Fruit fly (Drosophila melanogaster): ENCODE data around the gene CG7115.

Gene CG7115

DNA sequence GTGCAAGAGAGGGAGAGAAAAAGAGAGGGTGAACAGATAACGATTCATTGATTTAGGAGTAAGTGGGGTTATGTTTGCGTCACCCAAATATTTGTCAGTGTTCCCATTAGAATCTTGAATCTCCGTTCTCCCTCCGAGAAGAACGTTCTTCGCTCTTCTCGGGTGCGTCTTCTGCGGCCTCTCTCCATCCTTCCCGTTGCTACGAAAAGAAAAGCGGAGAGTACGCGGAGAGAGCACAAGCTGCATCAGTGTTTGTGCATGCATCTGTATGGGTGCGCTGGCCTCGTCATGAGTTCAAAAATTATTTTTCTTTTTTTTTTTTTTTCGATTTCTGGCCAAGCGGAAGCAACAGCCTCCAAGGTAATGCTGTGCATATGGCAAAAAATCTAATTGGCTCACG, 8.0 kb downstream of the CG7115 start (continued):
- TF ChIP-seq CG15269 (tag; optimal IDR thresholded peaks at IDR 0.05): no peak
- TF ChIP-seq sd (tag; optimal IDR thresholded peaks at IDR 0.05): no peak
- TF ChIP-seq BtbVII (GFP tag; optimal IDR thresholded peaks at IDR 0.05): peak; percentile 47
- no peak for TF ChIP-seq CG3163 (GFP tag; optimal IDR thresholded peaks at IDR 0.05)
- TF ChIP-seq usp (GFP tag; optimal IDR thresholded peaks at IDR 0.05): no peak
- TF ChIP-seq Usf (GFP tag; optimal IDR thresholded peaks at IDR 0.05): no peak
- TF ChIP-seq sob (GFP tag; IDR thresholded peaks at IDR 0.05): no peak
- TF ChIP-seq CG4730 (GFP tag; IDR thresholded peaks at IDR 0.05): no peak
- no peak for TF ChIP-seq gce (GFP tag; IDR thresholded peaks at IDR 0.05)
- no peak for TF ChIP-seq CG9437 (GFP tag; optimal IDR thresholded peaks at IDR 0.05)
- peak; percentile 27 for TF ChIP-seq mirr (GFP tag; optimal IDR thresholded peaks at IDR 0.05)
- TF ChIP-seq E2f1 (GFP tag; IDR thresholded peaks at IDR 0.05): no peak
- no peak for TF ChIP-seq CG17186 (GFP tag; optimal IDR thresholded peaks at IDR 0.05)
- no peak for TF ChIP-seq CG8290 (GFP tag; optimal IDR thresholded peaks at IDR 0.05)
- peak in 1 of 2 experiments; percentile 45 for TF ChIP-seq CG8290 (tag; optimal IDR thresholded peaks at IDR 0.05)
- TF ChIP-seq CG10565 (GFP tag; optimal IDR thresholded peaks at IDR 0.05): no peak
- no peak for TF ChIP-seq CG12744 (GFP tag; optimal IDR thresholded peaks at IDR 0.05)
- TF ChIP-seq ssp (GFP tag; IDR thresholded peaks at IDR 0.05): no peak
- no peak for TF ChIP-seq CG2116 (GFP tag; optimal IDR thresholded peaks at IDR 0.05)
- TF ChIP-seq ap (GFP tag; IDR thresholded peaks at IDR 0.05): no peak
- TF ChIP-seq CG8281 (tag; optimal IDR thresholded peaks at IDR 0.05): no peak
- TF ChIP-seq Sox102F (GFP tag; optimal IDR thresholded peaks at IDR 0.05): no peak
- no peak for TF ChIP-seq her (GFP tag; optimal IDR thresholded peaks at IDR 0.05)
- no peak for TF ChIP-seq mam (GFP tag; optimal IDR thresholded peaks at IDR 0.05)
- no peak for TF ChIP-seq cwo (GFP tag; optimal IDR thresholded peaks at IDR 0.05)
- no peak; the same call in 1 of the 2 replicates for TF ChIP-seq CG17328 (GFP tag; IDR thresholded peaks at IDR 0.05)
- peak; percentile 33 for TF ChIP-seq salm (tag; optimal IDR thresholded peaks at IDR 0.05)
- TF ChIP-seq kni (GFP tag; optimal IDR thresholded peaks at IDR 0.05): peak; percentile 4
- no peak for TF ChIP-seq CG18011 (GFP tag; optimal IDR thresholded peaks at IDR 0.05)
- TF ChIP-seq Optix (GFP tag; IDR thresholded peaks at IDR 0.05): no peak
- no peak for TF ChIP-seq pan (optimal IDR thresholded peaks at IDR 0.05)
- TF ChIP-seq pan (GFP tag; optimal IDR thresholded peaks at IDR 0.05 in 1 of 2, IDR thresholded peaks at IDR 0.05 in 1 of 2): no peak
- no peak for TF ChIP-seq da (GFP tag; optimal IDR thresholded peaks at IDR 0.05)
- TF ChIP-seq ind (GFP tag; optimal IDR thresholded peaks at IDR 0.05): no peak
- TF ChIP-seq CG11456 (GFP tag; IDR thresholded peaks at IDR 0.05): no peak
- no peak for TF ChIP-seq sens-2 (GFP tag; IDR thresholded peaks at IDR 0.05)
- TF ChIP-seq CG3281 (GFP tag; optimal IDR thresholded peaks at IDR 0.05): no peak
- TF ChIP-seq CG8359 (GFP tag; optimal IDR thresholded peaks at IDR 0.05; ENCODE audit: borderline replicate concordance): no peak
- no peak for TF ChIP-seq CG7271 (tag; optimal IDR thresholded peaks at IDR 0.05)
- no peak for TF ChIP-seq CG12219 (GFP tag; optimal IDR thresholded peaks at IDR 0.05)
- no peak for TF ChIP-seq croc (GFP tag; conservative IDR thresholded peaks at IDR 0.05)
- TF ChIP-seq CG17802 (tag; optimal IDR thresholded peaks at IDR 0.05): no peak
- no peak for TF ChIP-seq H15 (GFP tag; IDR thresholded peaks at IDR 0.05)
- TF ChIP-seq Ets97D (GFP tag; optimal IDR thresholded peaks at IDR 0.05): no peak
- TF ChIP-seq Dref (GFP tag; IDR thresholded peaks at IDR 0.05): no peak
- no peak for TF ChIP-seq CG32767 (GFP tag; IDR thresholded peaks at IDR 0.05)
- TF ChIP-seq mld (GFP tag; IDR thresholded peaks at IDR 0.05; ENCODE audit: partially characterized antibody): no peak
- TF ChIP-seq chinmo (GFP tag; IDR thresholded peaks at IDR 0.05; ENCODE audit: partially characterized antibody): peak; percentile 80; the same call in 2 of the 4 replicates
- no peak for TF ChIP-seq CG18619 (GFP tag; optimal IDR thresholded peaks at IDR 0.05)
- TF ChIP-seq Spps (tag; optimal IDR thresholded peaks at IDR 0.05): no peak
- no peak for TF ChIP-seq CG13624 (GFP tag; optimal IDR thresholded peaks at IDR 0.05)
- no peak for TF ChIP-seq Dbx (GFP tag; IDR thresholded peaks at IDR 0.05)
- TF ChIP-seq slp2 (GFP tag; optimal IDR thresholded peaks at IDR 0.05): no peak
